Fruit fly (Drosophila melanogaster) whole organism, prepupa: ENCODE measurements around the gene CG33177.

ENCODE experiments used
- CG32006 ChIP-seq: fragments of 200-800 bp; sonication (Bioruptor generic); optimal IDR thresholded peaks from 3 replicates; lab custom pipeline; 2017; ENCODE audit warnings: missing biosample characterization, mild to moderate bottlenecking, missing genetic modification characterization
- Lpt ChIP-seq: fragments of 200-800 bp; sonication (Bioruptor generic); optimal IDR thresholded peaks from 3 replicates; lab custom pipeline; 2016; ENCODE audit warnings: missing biosample characterization, missing genetic modification characterization
- OdsH ChIP-seq: fragments of 200-800 bp; sonication (Bioruptor generic); optimal IDR thresholded peaks from 3 replicates; lab custom pipeline; 2016; ENCODE audit warnings: missing biosample characterization, missing genetic modification characterization
- dsx ChIP-seq: fragments of 200-800 bp; optimal IDR thresholded peaks from 3 replicates; lab custom pipeline; 2019; ENCODE audit warnings: missing biosample characterization, mild to moderate bottlenecking, missing genetic modification characterization, moderate library complexity; ENCODE audit not compliant: poor library complexity, severe bottlenecking
- spab ChIP-seq: fragments of 200-800 bp; sonication (Bioruptor generic); optimal IDR thresholded peaks from 2 replicates; lab custom pipeline; 2017; ENCODE audit warnings: missing biosample characterization, mild to moderate bottlenecking, missing genetic modification characterization, missing genetic modification reagents

DNA sequence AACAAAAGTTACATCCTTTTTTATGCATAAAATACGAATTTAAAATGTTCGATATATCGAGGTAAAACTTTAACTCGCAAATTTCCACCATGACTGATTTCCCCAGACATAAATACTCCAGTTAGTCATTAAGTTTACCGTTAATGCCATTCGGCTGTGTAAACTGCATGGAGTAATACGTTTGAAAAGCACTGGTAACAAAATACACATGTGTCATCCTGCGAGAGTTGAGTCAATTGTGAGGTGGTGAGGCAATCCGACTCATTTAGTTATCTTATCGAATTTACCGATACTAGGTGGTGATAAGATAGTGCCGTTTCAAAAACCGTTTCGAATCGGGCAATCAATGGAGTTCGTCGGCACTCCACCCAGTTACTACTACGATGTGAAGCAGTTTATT, 35.6 kb upstream of the CG33177 start:
- no peak for TF ChIP-seq spab (GFP tag; lab: Kevin White, UChicago)
- no peak for TF ChIP-seq CG32006 (GFP tag; lab: Kevin White, UChicago)
- no peak for TF ChIP-seq OdsH (GFP tag; lab: Kevin White, UChicago)
- TF ChIP-seq dsx (GFP tag; lab: Kevin White, UChicago) = no peak
- no peak for TF ChIP-seq Lpt
